Fruit fly (Drosophila melanogaster) whole organism, embryonic: Measurements from ENCODE around the gene wry.

Source experiments
- Atf6 ChIP-seq: fragments of 200-800 bp; sonication (Bioruptor generic); IDR thresholded peaks from 2 replicates; pipeline ENCODE4 v1.3.6; 2022; ENCODE audit warnings: missing biosample characterization, missing genetic modification characterization
- Bdp1 ChIP-seq: fragments of 200-800 bp; sonication (Bioruptor generic); optimal IDR thresholded peaks from 3 replicates; lab custom pipeline; 2016; ENCODE audit warnings: missing biosample characterization, missing genetic modification characterization
- CG11695 ChIP-seq: fragments of 200-800 bp; sonication (Bioruptor generic); IDR thresholded peaks from 3 replicates; pipeline ENCODE4 v1.3.6; 2022; ENCODE audit warnings: missing biosample characterization, missing genetic modification characterization
- CG13624 ChIP-seq: fragments of 200-800 bp; sonication (Bioruptor generic); optimal IDR thresholded peaks from 2 replicates; lab custom pipeline; 2016; ENCODE audit warnings: missing biosample characterization, missing genetic modification characterization
- CG14710 ChIP-seq: fragments of 200-800 bp; sonication (Bioruptor generic); optimal IDR thresholded peaks from 3 replicates; lab custom pipeline; 2019; ENCODE audit warnings: missing biosample characterization, mild to moderate bottlenecking, missing genetic modification characterization, moderate library complexity
- CG17829 ChIP-seq: fragments of 200-800 bp; optimal IDR thresholded peaks from 2 replicates; lab custom pipeline; 2019; ENCODE audit warnings: missing biosample characterization, mild to moderate bottlenecking, missing genetic modification characterization, moderate library complexity
- CG18764 ChIP-seq: fragments of 200-800 bp; sonication (Bioruptor generic); optimal IDR thresholded peaks from 3 replicates; lab custom pipeline; 2016; ENCODE audit warnings: missing biosample characterization, missing genetic modification characterization
- CG2199 ChIP-seq: fragments of 200-800 bp; sonication (Bioruptor generic); IDR thresholded peaks from 3 replicates; pipeline ENCODE4 v1.3.6; 2022; ENCODE audit warnings: missing biosample characterization, missing genetic modification characterization
- CG2875 ChIP-seq: fragments of 200-800 bp; sonication (Bioruptor generic); optimal IDR thresholded peaks from 2 replicates; lab custom pipeline; 2017; ENCODE audit warnings: missing biosample characterization, mild to moderate bottlenecking, missing genetic modification characterization, missing genetic modification reagents
- CG32767 ChIP-seq: fragments of 200-800 bp; sonication (Bioruptor generic); IDR thresholded peaks from 2 replicates; pipeline ENCODE4 v1.3.6; 2022; ENCODE audit warnings: missing biosample characterization, missing genetic modification characterization
- CG3281 ChIP-seq: fragments of 200-800 bp; sonication (Bioruptor generic); optimal IDR thresholded peaks from 3 replicates; lab custom pipeline; 2017; ENCODE audit warnings: missing biosample characterization, mild to moderate bottlenecking, missing genetic modification characterization
- CG4328 ChIP-seq: fragments of 200-800 bp; sonication (Bioruptor generic); optimal IDR thresholded peaks from 3 replicates; lab custom pipeline; 2017; ENCODE audit warnings: missing biosample characterization, missing genetic modification reagents, missing genetic modification characterization
- CG43689 ChIP-seq: fragments of 200-800 bp; sonication (Bioruptor generic); IDR thresholded peaks from 2 replicates; pipeline ENCODE4 v1.3.6; 2022; ENCODE audit warnings: missing biosample characterization, missing genetic modification characterization
- CG4424 ChIP-seq: fragments of 200-800 bp; sonication (Bioruptor generic); optimal IDR thresholded peaks from 3 replicates; lab custom pipeline; 2016; ENCODE audit warnings: missing biosample characterization, missing genetic modification characterization
- CG4730 ChIP-seq: fragments of 200-800 bp; sonication (Bioruptor generic); IDR thresholded peaks from 2 replicates; pipeline ENCODE4 v1.3.6; 2022; ENCODE audit warnings: missing biosample characterization, missing genetic modification characterization
- CG5180 ChIP-seq: fragments of 200-800 bp; sonication (Bioruptor generic); optimal IDR thresholded peaks from 3 replicates; lab custom pipeline; 2017; ENCODE audit warnings: missing biosample characterization, missing genetic modification characterization, mild to moderate bottlenecking, moderate library complexity, missing genetic modification reagents
- CG6254 ChIP-seq: fragments of 200-800 bp; sonication (Bioruptor generic); optimal IDR thresholded peaks from 3 replicates; lab custom pipeline; 2017; ENCODE audit warnings: mild to moderate bottlenecking, missing biosample characterization, missing genetic modification reagents, missing genetic modification characterization
- CG7928 ChIP-seq: fragments of 200-800 bp; sonication (Bioruptor generic); optimal IDR thresholded peaks from 2 replicates; lab custom pipeline; 2017; ENCODE audit warnings: missing biosample characterization, mild to moderate bottlenecking, missing genetic modification characterization
- CG9727 ChIP-seq: fragments of 200-800 bp; sonication (Bioruptor generic); optimal IDR thresholded peaks from 3 replicates; lab custom pipeline; 2017; ENCODE audit warnings: missing biosample characterization, mild to moderate bottlenecking, missing genetic modification characterization
- CTCF ChIP-seq: fragments of 200-800 bp; sonication (Bioruptor generic); optimal IDR thresholded peaks from 2 replicates; lab custom pipeline; 2017; ENCODE audit warnings: missing biosample characterization, mild to moderate bottlenecking, missing genetic modification characterization, moderate library complexity
- Camta ChIP-seq: fragments of 200-800 bp; sonication (Bioruptor generic); optimal IDR thresholded peaks from 2 replicates; lab custom pipeline; 2016; ENCODE audit warnings: missing biosample characterization, missing genetic modification characterization
- E2f2 ChIP-seq: fragments of 200-800 bp; sonication (Bioruptor generic); IDR thresholded peaks from 2 replicates; pipeline ENCODE4 v1.3.6; 2022; ENCODE audit warnings: missing biosample characterization, missing genetic modification characterization
- Eip74EF ChIP-seq, 2 experiments: fragments of 200-800 bp in 1 of 2; fragments of >200 bp in 1 of 2; sonication (Bioruptor generic) in 1 of 2; optimal IDR thresholded peaks; 2 replicates each; lab custom pipeline; 2017 to 2019; ENCODE audit warnings: missing biosample characterization in 2 of 2, missing genetic modification characterization in 2 of 2, mild to moderate bottlenecking in 1 of 2, moderate library complexity in 1 of 2
- HLHmδ ChIP-seq: fragments of 200-800 bp; sonication (Bioruptor generic); optimal IDR thresholded peaks from 2 replicates; lab custom pipeline; 2018; ENCODE audit warnings: missing biosample characterization, mild to moderate bottlenecking, missing genetic modification characterization, moderate library complexity
- MESR4 ChIP-seq: fragments of 200-800 bp; sonication (Bioruptor generic); optimal IDR thresholded peaks from 2 replicates; lab custom pipeline; 2018; ENCODE audit warnings: missing biosample characterization, mild to moderate bottlenecking, missing genetic modification characterization, moderate library complexity
- Mad ChIP-seq: fragments of 200-800 bp; sonication (Bioruptor generic); optimal IDR thresholded peaks from 2 replicates; lab custom pipeline; 2016; ENCODE audit warnings: missing biosample characterization, missing genetic modification characterization
- Med ChIP-seq: fragments of 200-800 bp; sonication (Bioruptor generic); peaks from one replicate; lab custom pipeline; 2016; ENCODE audit warnings: missing biosample characterization, missing genetic modification characterization, mild to moderate bottlenecking, inconsistent platforms, moderate library complexity
- NfI ChIP-seq: fragments of 200-800 bp; sonication (Bioruptor generic); optimal IDR thresholded peaks from 3 replicates; lab custom pipeline; 2018; ENCODE audit warnings: missing biosample characterization, mild to moderate bottlenecking, missing genetic modification characterization, moderate library complexity
- Sin3A ChIP-seq: fragments of >200 bp; optimal IDR thresholded peaks from 2 replicates; lab custom pipeline; 2018
- Sox102F ChIP-seq: fragments of 200-800 bp; sonication (Bioruptor generic); optimal IDR thresholded peaks from 2 replicates; lab custom pipeline; 2018; ENCODE audit warnings: missing biosample characterization, mild to moderate bottlenecking, missing genetic modification characterization, moderate library complexity
- az2 ChIP-seq: fragments of 200-800 bp; sonication (Bioruptor generic); optimal IDR thresholded peaks from 3 replicates; lab custom pipeline; 2016; ENCODE audit warnings: missing biosample characterization, missing genetic modification characterization
- cg ChIP-seq: fragments of 200-800 bp; sonication (Bioruptor generic); optimal IDR thresholded peaks from 3 replicates; lab custom pipeline; 2019; ENCODE audit warnings: missing biosample characterization, mild to moderate bottlenecking, missing genetic modification characterization, moderate library complexity
- corto ChIP-seq: fragments of 200-800 bp; sonication (Bioruptor generic); optimal IDR thresholded peaks from 2 replicates; lab custom pipeline; 2016; ENCODE audit warnings: missing biosample characterization, mild to moderate bottlenecking, missing genetic modification characterization, moderate library complexity
- crc ChIP-seq: fragments of 200-800 bp; sonication (Bioruptor generic); optimal IDR thresholded peaks from 2 replicates; lab custom pipeline; 2016; ENCODE audit warnings: missing biosample characterization, missing genetic modification characterization
- cwo ChIP-seq: fragments of 200-800 bp; sonication (Bioruptor generic); optimal IDR thresholded peaks from 3 replicates; lab custom pipeline; 2017; ENCODE audit warnings: missing biosample characterization, missing genetic modification characterization, mild to moderate bottlenecking, moderate library complexity, missing genetic modification reagents
- ems ChIP-seq: fragments of 200-800 bp; sonication (Bioruptor generic); optimal IDR thresholded peaks from 3 replicates; lab custom pipeline; 2016; ENCODE audit warnings: missing biosample characterization, missing genetic modification characterization
- gem ChIP-seq: fragments of 200-800 bp; sonication (Bioruptor generic); optimal IDR thresholded peaks from 2 replicates; lab custom pipeline; 2019; ENCODE audit warnings: missing biosample characterization, mild to moderate bottlenecking, missing genetic modification characterization, moderate library complexity
- gfzf ChIP-seq: fragments of 200-800 bp; sonication (Bioruptor generic); optimal IDR thresholded peaks from 2 replicates; lab custom pipeline; 2016; ENCODE audit warnings: missing biosample characterization, mild to moderate bottlenecking, missing genetic modification characterization, moderate library complexity
- gt ChIP-seq: fragments of 200-800 bp; sonication (Bioruptor generic); IDR thresholded peaks from 2 replicates; pipeline ENCODE4 v1.3.6; 2022; ENCODE audit warnings: missing biosample characterization, missing genetic modification characterization
- hbn ChIP-seq: fragments of 200-800 bp; sonication (Bioruptor generic); IDR thresholded peaks from 2 replicates; pipeline ENCODE4 v1.3.6; 2022; ENCODE audit warnings: missing biosample characterization, missing genetic modification characterization; ENCODE audit not compliant: partially characterized antibody
- hkb ChIP-seq, 2 experiments: fragments of 200-800 bp in 1 of 2; fragments of >200 bp in 1 of 2; sonication (Bioruptor generic) in 1 of 2; IDR thresholded peaks in 1 of 2; optimal IDR thresholded peaks in 1 of 2; 2 replicates each; pipeline versions ENCODE4 v1.3.6 to Lab custom; 2017 to 2022; ENCODE audit warnings: missing biosample characterization in 1 of 2, missing genetic modification characterization in 1 of 2
- lilli ChIP-seq: fragments of 200-800 bp; sonication (Bioruptor generic); optimal IDR thresholded peaks from 3 replicates; lab custom pipeline; 2016; ENCODE audit warnings: missing biosample characterization, missing genetic modification characterization
- nmo ChIP-seq: fragments of 200-800 bp; sonication (Bioruptor generic); optimal IDR thresholded peaks from 2 replicates; lab custom pipeline; 2018; ENCODE audit warnings: missing biosample characterization, mild to moderate bottlenecking, missing genetic modification characterization, moderate library complexity
- org-1 ChIP-seq: fragments of 200-800 bp; sonication (Bioruptor generic); optimal IDR thresholded peaks from 2 replicates; lab custom pipeline; 2017; ENCODE audit warnings: missing biosample characterization, missing genetic modification characterization
- pnt ChIP-seq: fragments of 200-800 bp; sonication (Bioruptor generic); optimal IDR thresholded peaks from 3 replicates; lab custom pipeline; 2016; ENCODE audit warnings: missing biosample characterization, missing genetic modification characterization
- ro ChIP-seq: fragments of 200-800 bp; sonication (Bioruptor generic); IDR thresholded peaks from 2 replicates; pipeline ENCODE4 v1.3.6; 2022; ENCODE audit warnings: missing biosample characterization, missing genetic modification characterization
- sens-2 ChIP-seq: fragments of 200-800 bp; sonication (Bioruptor generic); IDR thresholded peaks from 2 replicates; pipeline ENCODE4 v1.3.6; 2022; ENCODE audit warnings: missing biosample characterization, missing genetic modification characterization
- sug ChIP-seq: fragments of 200-800 bp; optimal IDR thresholded peaks from 2 replicates; lab custom pipeline; 2019; ENCODE audit warnings: missing biosample characterization, mild to moderate bottlenecking, missing genetic modification characterization, moderate library complexity
- tap ChIP-seq: fragments of 200-800 bp; optimal IDR thresholded peaks from 3 replicates; lab custom pipeline; 2019; ENCODE audit warnings: missing biosample characterization, mild to moderate bottlenecking, missing genetic modification characterization, moderate library complexity
- wor ChIP-seq: fragments of 200-800 bp; sonication (Bioruptor generic); IDR thresholded peaks from 2 replicates; pipeline ENCODE4 v1.3.6; 2022; ENCODE audit warnings: missing biosample characterization, missing genetic modification characterization

The wry gene

dm6 chr2L:1884409-1885082, 48.2 kb downstream of the wry start, which contains the start of gene Wdr62 (continued):
- TF ChIP-seq cwo, result peak; percentile 71
- no peak for TF ChIP-seq org-1 (GFP tag; lab: Kevin White, UChicago)
- TF ChIP-seq ro (GFP tag; lab: Robert Waterston, UW), result no peak
- no peak for TF ChIP-seq pnt (GFP tag; lab: Kevin White, UChicago)
- 0 out of 2 replicates have a peak, but pooled peaks have one; percentile 57 for TF ChIP-seq CG32767
- TF ChIP-seq Mad (GFP tag; lab: Kevin White, UChicago), result peak; percentile 54
- TF ChIP-seq CG4730, result no peak
- peak; percentile 80 for TF ChIP-seq CG17829 (tag; lab: Kevin White, UChicago)
- no peak for TF ChIP-seq crc
- peak; percentile 21 for TF ChIP-seq gem
- peak; percentile 34 for TF ChIP-seq lilli (GFP tag; lab: Kevin White, UChicago)
- peak; percentile 79 for TF ChIP-seq E2f2
- TF ChIP-seq CG18764 (GFP tag; lab: Kevin White, UChicago), result no peak
- TF ChIP-seq nmo (GFP tag; lab: Kevin White, UChicago), result peak; percentile 60
- TF ChIP-seq wor (GFP tag; lab: Robert Waterston, UW), result no peak
- TF ChIP-seq CG2199 (GFP tag; lab: Robert Waterston, UW), result 0 out of 3 replicates have a peak, but pooled peaks have one; percentile 39
- no peak for TF ChIP-seq CG2875 (GFP tag; lab: Kevin White, UChicago)
- peak; percentile 24 for TF ChIP-seq Sox102F
- no peak for TF ChIP-seq CG9727 (GFP tag; lab: Kevin White, UChicago)
- no peak for TF ChIP-seq CG6254 (GFP tag; lab: Kevin White, UChicago)
- peak in 1 of 2 experiments; percentile 50 for TF ChIP-seq Eip74EF (GFP tag; optimal IDR thresholded peaks at IDR 0.05; lab: Kevin White, UChicago)
- TF ChIP-seq CTCF, result peak; percentile 96
- peak; percentile 37 for TF ChIP-seq CG4424 (GFP tag; lab: Kevin White, UChicago)
- TF ChIP-seq sug, result peak; percentile 67
- no peak for TF ChIP-seq corto (GFP tag; lab: Kevin White, UChicago)
- TF ChIP-seq Bdp1 (GFP tag; lab: Kevin White, UChicago), result peak; percentile 51
- peak; percentile 15 for TF ChIP-seq CG5180 (GFP tag; lab: Kevin White, UChicago)
- TF ChIP-seq Camta (GFP tag; lab: Kevin White, UChicago), result peak; percentile 30
- no peak for TF ChIP-seq sens-2
- TF ChIP-seq ems, result peak; percentile 33
- peak; percentile 48; the same call in 1 of the 2 replicates for TF ChIP-seq hbn
- TF ChIP-seq tap (tag; lab: Kevin White, UChicago), result no peak
- TF ChIP-seq hkb (optimal IDR thresholded peaks at IDR 0.05; lab: Kevin White, UChicago), result no peak
- TF ChIP-seq hkb (GFP tag; IDR thresholded peaks at IDR 0.05; lab: Robert Waterston, UW), result peak; percentile 60
- TF ChIP-seq gfzf, result peak; percentile 89
- no peak for TF ChIP-seq CG43689
- TF ChIP-seq CG11695 (GFP tag; lab: Robert Waterston, UW), result peak; percentile 53; the same call in 1 of the 3 replicates
- peak; percentile 22 for TF ChIP-seq CG4328 (GFP tag; lab: Kevin White, UChicago)
- peak; percentile 63 for TF ChIP-seq Atf6 (GFP tag; lab: Robert Waterston, UW)
- no peak for TF ChIP-seq gt (GFP tag; lab: Robert Waterston, UW)
- TF ChIP-seq cg (GFP tag; lab: Kevin White, UChicago), result peak; percentile 96
- peak; percentile 62 for TF ChIP-seq CG13624 (GFP tag; lab: Kevin White, UChicago)
- TF ChIP-seq CG14710 (tag; lab: Kevin White, UChicago), result peak; percentile 77
- TF ChIP-seq az2, result peak; percentile 6
- TF ChIP-seq CG3281, result peak; percentile 51
- TF ChIP-seq CG7928 (GFP tag; lab: Kevin White, UChicago), result no peak
- TF ChIP-seq MESR4, result peak; percentile 99
- TF ChIP-seq HLHmδ (GFP tag; lab: Kevin White, UChicago), result peak; percentile 77
- peak; percentile 26 for TF ChIP-seq Sin3A (lab: Kevin White, UChicago)
- peak; percentile 94 for TF ChIP-seq Med (GFP tag; lab: Kevin White, UChicago)
- peak; percentile 34 for TF ChIP-seq NfI
